Worm (Caenorhabditis elegans): Measurements from ENCODE around the gene col-106.

ce11 chrIV:1484968-1485474, 24.4 kb upstream of the col-106 start, which contains the start of gene Y77E11A.16:
- TF ChIP-seq fos-1 (tag; optimal IDR thresholded peaks at IDR 0.05): no peak
- TF ChIP-seq ZK546.5 (tag; optimal IDR thresholded peaks at IDR 0.05): no peak
- no peak for TF ChIP-seq unc-62 (GFP tag; optimal IDR thresholded peaks at IDR 0.05)
- no peak for TF ChIP-seq aly-2 (tag; optimal IDR thresholded peaks at IDR 0.05)
- TF ChIP-seq zag-1 (tag; optimal IDR thresholded peaks at IDR 0.05): no peak
- TF ChIP-seq mab-5 (tag; optimal IDR thresholded peaks at IDR 0.05): no peak
